Worm (Caenorhabditis elegans) whole organism, young adult: ENCODE results near the gene F46C3.6.

Experiments
- B0336.3 ChIP-seq: fragments of 200-800 bp; sonication (Bioruptor generic); IDR thresholded peaks from 2 replicates; pipeline ENCODE4 v1.3.6; 2022; ENCODE audit warnings: missing genetic modification characterization, missing compliant biosample characterization
- F10E7.11 ChIP-seq: sonication (generic microtip); optimal IDR thresholded peaks from 2 replicates; lab custom pipeline; 2017; ENCODE audit warnings: mild to moderate bottlenecking, missing genetic modification characterization, moderate library complexity, missing compliant biosample characterization
- F23B12.7 ChIP-seq: sonication (generic microtip); optimal IDR thresholded peaks from 2 replicates; lab custom pipeline; 2017; ENCODE audit warnings: missing genetic modification characterization, mild to moderate bottlenecking, missing compliant biosample characterization, antibody characterized with exemption, moderate library complexity; ENCODE audit not compliant: insufficient read depth
- F57C9.4 ChIP-seq: sonication (generic microtip); optimal IDR thresholded peaks from 2 replicates; lab custom pipeline; 2017; ENCODE audit warnings: mild to moderate bottlenecking, missing genetic modification characterization, missing compliant biosample characterization
- K12H6.12 ChIP-seq: fragments of 200-800 bp; sonication (Bioruptor generic); optimal IDR thresholded peaks from 2 replicates; lab custom pipeline; 2018; ENCODE audit warnings: mild to moderate bottlenecking, missing genetic modification characterization, missing compliant biosample characterization
- Y56A3A.18 ChIP-seq: fragments of 200-800 bp; sonication (Bioruptor generic); IDR thresholded peaks from 2 replicates; pipeline ENCODE4 v1.3.6; 2022; ENCODE audit warnings: missing genetic modification reagents, missing genetic modification characterization, missing compliant biosample characterization
- Y67H2A.10 ChIP-seq: fragments of 200-800 bp; sonication (Bioruptor generic); conservative IDR thresholded peaks from 2 replicates; pipeline ENCODE4 v1.3.6; 2022; ENCODE audit warnings: missing genetic modification reagents, missing genetic modification characterization, missing compliant biosample characterization
- ZK185.1 ChIP-seq: sonication (generic microtip); optimal IDR thresholded peaks from 2 replicates; lab custom pipeline; 2016; ENCODE audit warnings: mild to moderate bottlenecking, missing genetic modification characterization, missing compliant biosample characterization; ENCODE audit not compliant: poor library complexity, severe bottlenecking
- aptf-3 ChIP-seq: fragments of 200-800 bp; sonication (Bioruptor generic); IDR thresholded peaks from 2 replicates; pipeline ENCODE4 v1.3.6; 2022; ENCODE audit warnings: missing genetic modification characterization, missing compliant biosample characterization
- bed-1 ChIP-seq: fragments of 200-800 bp; sonication (Bioruptor generic); IDR thresholded peaks from 2 replicates; pipeline ENCODE4 v1.3.6; 2022; ENCODE audit warnings: missing genetic modification reagents, missing genetic modification characterization, missing compliant biosample characterization
- ccch-3 ChIP-seq: fragments of 200-800 bp; sonication (Bioruptor generic); optimal IDR thresholded peaks from 2 replicates; lab custom pipeline; 2018; ENCODE audit warnings: mild to moderate bottlenecking, missing genetic modification characterization, missing compliant biosample characterization
- cebp-1 ChIP-seq, 2 experiments: fragments of 200-800 bp in 1 of 2; sonication (Bioruptor generic) in 1 of 2; sonication (generic microtip) in 1 of 2; IDR thresholded peaks in 1 of 2; optimal IDR thresholded peaks in 1 of 2; 2 replicates each; pipeline versions ENCODE4 v1.3.6 to Lab custom; 2017 to 2022; ENCODE audit warnings: missing compliant biosample characterization in 2 of 2, missing genetic modification characterization in 2 of 2, mild to moderate bottlenecking in 1 of 2, missing genetic modification reagents in 1 of 2, moderate library complexity in 1 of 2
- ekl-4 ChIP-seq: fragments of 200-800 bp; sonication (Bioruptor generic); IDR thresholded peaks from 2 replicates; pipeline ENCODE4 v1.3.6; 2022; ENCODE audit warnings: missing genetic modification reagents, missing genetic modification characterization, missing compliant biosample characterization
- gei-17 ChIP-seq: fragments of 200-800 bp; sonication (Bioruptor generic); optimal IDR thresholded peaks from 2 replicates; lab custom pipeline; 2018; ENCODE audit warnings: mild to moderate bottlenecking, missing genetic modification characterization, missing compliant biosample characterization
- him-1 ChIP-seq: sonication (generic microtip); optimal IDR thresholded peaks from 2 replicates; lab custom pipeline; 2016; ENCODE audit warnings: missing genotype, missing genetic modification reagents, missing genetic modification characterization, missing compliant biosample characterization
- hlh-12 ChIP-seq: sonication (generic microtip); optimal IDR thresholded peaks from 2 replicates; lab custom pipeline; 2016; ENCODE audit warnings: missing genetic modification characterization, missing compliant biosample characterization
- hlh-26 ChIP-seq: fragments of 200-800 bp; sonication (Bioruptor generic); conservative IDR thresholded peaks from 2 replicates; pipeline ENCODE4 v1.3.6; 2022; ENCODE audit warnings: missing genetic modification reagents, missing genetic modification characterization, missing compliant biosample characterization
- hmg-1.2 ChIP-seq: fragments of 200-800 bp; sonication (Bioruptor generic); IDR thresholded peaks from 2 replicates; pipeline ENCODE4 v1.3.6; 2022; ENCODE audit warnings: missing genetic modification reagents, missing genetic modification characterization, missing compliant biosample characterization
- hsf-1 ChIP-seq: fragments of 200-800 bp; sonication (Bioruptor generic); IDR thresholded peaks from 2 replicates; pipeline ENCODE4 v1.3.6; 2022; ENCODE audit warnings: missing genetic modification reagents, missing genetic modification characterization, missing compliant biosample characterization
- lag-1 ChIP-seq: fragments of 200-800 bp; sonication (Bioruptor generic); IDR thresholded peaks from 2 replicates; pipeline ENCODE4 v1.3.6; 2022; ENCODE audit warnings: missing genetic modification reagents, missing genetic modification characterization, missing compliant biosample characterization
- let-607 ChIP-seq, 2 experiments: fragments of 200-800 bp in 1 of 2; sonication (Bioruptor generic) in 1 of 2; sonication (generic microtip) in 1 of 2; optimal IDR thresholded peaks; 2 replicates each; lab custom pipeline; 2016 to 2018; ENCODE audit warnings: mild to moderate bottlenecking in 2 of 2, missing compliant biosample characterization in 2 of 2, missing genetic modification characterization in 2 of 2, moderate library complexity in 2 of 2, missing genotype in 1 of 2
- lin-26 ChIP-seq: fragments of 200-800 bp; sonication (Bioruptor generic); IDR thresholded peaks from 2 replicates; pipeline ENCODE4 v1.3.6; 2022; ENCODE audit warnings: missing genetic modification reagents, missing genetic modification characterization, missing compliant biosample characterization
- lin-40 ChIP-seq: sonication (generic microtip); optimal IDR thresholded peaks from 2 replicates; lab custom pipeline; 2016; ENCODE audit warnings: missing genetic modification characterization, mild to moderate bottlenecking, missing compliant biosample characterization, missing genotype, missing genetic modification reagents
- madf-10 ChIP-seq: sonication (generic microtip); optimal IDR thresholded peaks from 2 replicates; lab custom pipeline; 2016; ENCODE audit warnings: mild to moderate bottlenecking, missing genetic modification characterization, missing compliant biosample characterization
- mes-4 ChIP-seq: sonication (generic microtip); optimal IDR thresholded peaks from 2 replicates; lab custom pipeline; 2016; ENCODE audit warnings: missing genotype, missing genetic modification characterization, missing compliant biosample characterization
- nfya-2 ChIP-seq: fragments of 200-800 bp; sonication (Bioruptor generic); IDR thresholded peaks from 2 replicates; pipeline ENCODE4 v1.3.6; 2022; ENCODE audit warnings: missing genetic modification reagents, missing genetic modification characterization, missing compliant biosample characterization
- nfyb-1 ChIP-seq: fragments of 200-800 bp; sonication (Bioruptor generic); IDR thresholded peaks from 2 replicates; pipeline ENCODE4 v1.3.6; 2022; ENCODE audit warnings: missing genetic modification reagents, missing genetic modification characterization, missing compliant biosample characterization
- nhr-120 ChIP-seq: fragments of 200-800 bp; sonication (Bioruptor generic); IDR thresholded peaks from 2 replicates; pipeline ENCODE4 v1.3.6; 2022; ENCODE audit warnings: missing genetic modification characterization, missing compliant biosample characterization
- nhr-27 ChIP-seq: fragments of 200-800 bp; sonication (Bioruptor generic); optimal IDR thresholded peaks from 2 replicates; lab custom pipeline; 2018; ENCODE audit warnings: mild to moderate bottlenecking, missing genetic modification characterization, moderate library complexity, missing compliant biosample characterization
- nhr-80 ChIP-seq: sonication (generic microtip); optimal IDR thresholded peaks from 2 replicates; lab custom pipeline; 2016; ENCODE audit warnings: missing genetic modification characterization, missing compliant biosample characterization
- nhr-90 ChIP-seq: sonication (generic microtip); optimal IDR thresholded peaks from 2 replicates; lab custom pipeline; 2016; ENCODE audit warnings: missing genotype, mild to moderate bottlenecking, missing genetic modification characterization, missing compliant biosample characterization
- rcor-1 ChIP-seq: fragments of 200-800 bp; sonication (Bioruptor generic); IDR thresholded peaks from 2 replicates; pipeline ENCODE4 v1.3.6; 2022; ENCODE audit warnings: missing genetic modification reagents, missing genetic modification characterization, missing compliant biosample characterization
- rec-8 ChIP-seq, 2 experiments: sonication (generic microtip); optimal IDR thresholded peaks; 2 replicates each; lab custom pipeline; 2016; ENCODE audit warnings: mild to moderate bottlenecking in 2 of 2, missing genetic modification characterization in 2 of 2, missing genetic modification reagents in 2 of 2, missing genotype in 2 of 2, missing biosample characterization in 1 of 2, missing compliant biosample characterization in 1 of 2, moderate library complexity in 1 of 2
- rpc-1 ChIP-seq, 2 experiments: fragments of 150-350 bp in 1 of 2; sonication (generic microtip) in 1 of 2; optimal IDR thresholded peaks; 2 replicates each; lab custom pipeline; 2014 to 2018; ENCODE audit warnings: missing biosample characterization in 1 of 2, missing genetic modification characterization in 1 of 2, missing genetic modification reagents in 1 of 2, missing genotype in 1 of 2
- tbp1 ChIP-seq: fragments of 200-800 bp; sonication (Bioruptor generic); optimal IDR thresholded peaks from 2 replicates; lab custom pipeline; 2018; ENCODE audit warnings: mild to moderate bottlenecking, missing genetic modification characterization, missing compliant biosample characterization
- ztf-26 ChIP-seq: sonication (generic microtip); optimal IDR thresholded peaks from 2 replicates; lab custom pipeline; 2017; ENCODE audit warnings: missing genetic modification characterization, missing compliant biosample characterization
- ztf-3 ChIP-seq: fragments of 200-800 bp; sonication (Bioruptor generic); optimal IDR thresholded peaks from 2 replicates; lab custom pipeline; 2018; ENCODE audit warnings: mild to moderate bottlenecking, missing genetic modification characterization, missing compliant biosample characterization

Gene F46C3.6

ce11 chrX:11433488-11433887 is 13.6 kb upstream of the F46C3.6 start, which contains the start of gene hum-4:
Gene hum-4, minus strand, starts transcription at chrX:11433588.
- no peak for TF ChIP-seq F23B12.7 (tag; lab: Kevin White, UChicago)
- TF ChIP-seq Y67H2A.10 = no peak
- no peak for TF ChIP-seq nfya-2 (GFP tag; lab: Robert Waterston, UW)
- no peak for TF ChIP-seq ZK185.1
- TF ChIP-seq hlh-12 = no peak
- no peak for TF ChIP-seq him-1 (tag; lab: Kevin White, UChicago)
- TF ChIP-seq nhr-90 (tag; lab: Kevin White, UChicago) = no peak
- TF ChIP-seq gei-17 = no peak

- no peak for TF ChIP-seq nhr-27 (tag; lab: Kevin White, UChicago)
- TF ChIP-seq him-1 (tag; lab: Kevin White, UChicago) = no peak
- no peak for TF ChIP-seq tbp1 (GFP tag; lab: Kevin White, UChicago)
- no peak for TF ChIP-seq Y56A3A.18 (GFP tag; lab: Robert Waterston, UW)
- no peak for TF ChIP-seq rec-8 (tag; optimal IDR thresholded peaks at IDR 0.05; lab: Kevin White, UChicago)
- TF ChIP-seq F10E7.11 = no peak
- no peak for TF ChIP-seq lin-26 (GFP tag; lab: Robert Waterston, UW)
- no peak for TF ChIP-seq ztf-26
- TF ChIP-seq hlh-26 (GFP tag; lab: Robert Waterston, UW) = no peak
- TF ChIP-seq Y67H2A.10 = no peak
- TF ChIP-seq mes-4 = no peak
- TF ChIP-seq, all 124 proteins: peak for 0
These were observed 7.7 kb upstream of the F46C3.6 start for ce11 chrX:11427550-11427949.

ce11 chrX:11426647-11427046 is 6.8 kb upstream of the F46C3.6 start:
- TF ChIP-seq rcor-1 (GFP tag; lab: Robert Waterston, UW) (no peak), nhr-80 (tag; lab: Kevin White, UChicago) (peak; percentile 11)

- TF ChIP-seq gei-17 (no peak), nhr-80 (tag; lab: Kevin White, UChicago) (peak; percentile 7)
These were observed 1.2 kb downstream of the F46C3.6 start, which contains the start of gene F46C3.2 for ce11 chrX:11418667-11419066. Gene F46C3.2, minus strand, starts transcription at chrX:11418767.

- TF ChIP-seq bed-1 (GFP tag; lab: Robert Waterston, UW) = no peak
- no peak for TF ChIP-seq lag-1 (GFP tag; lab: Robert Waterston, UW)
- TF ChIP-seq B0336.3 (GFP tag; lab: Robert Waterston, UW) = peak; percentile 44; the same call in 1 of the 2 replicates
- no peak for TF ChIP-seq ccch-3 (GFP tag; lab: Kevin White, UChicago)
- no peak for TF ChIP-seq Y56A3A.18 (GFP tag; lab: Robert Waterston, UW)
- TF ChIP-seq F57C9.4 (tag; lab: Kevin White, UChicago) = no peak
- TF ChIP-seq K12H6.12 (tag; lab: Kevin White, UChicago) = peak; percentile 24
- no peak for TF ChIP-seq ztf-3
- peak; percentile 54 for TF ChIP-seq nhr-80 (tag; lab: Kevin White, UChicago)
- peak; percentile 45 for TF ChIP-seq lin-40 (tag; lab: Kevin White, UChicago)
- TF ChIP-seq aptf-3 = no peak
- peak; percentile 4 for TF ChIP-seq madf-10 (tag; lab: Kevin White, UChicago)
- peak; percentile 62; the same call in 1 of the 2 replicates for TF ChIP-seq hmg-1.2
- no peak for TF ChIP-seq cebp-1 (GFP tag; IDR thresholded peaks at IDR 0.05; lab: Robert Waterston, UW)
- peak; percentile 73 for TF ChIP-seq cebp-1 (tag; optimal IDR thresholded peaks at IDR 0.05; lab: Kevin White, UChicago)
- peak; percentile 10; the same call in 1 of the 2 replicates for TF ChIP-seq ekl-4 (GFP tag; lab: Robert Waterston, UW)
- no peak for TF ChIP-seq ztf-26
- TF ChIP-seq nfyb-1 (GFP tag; lab: Robert Waterston, UW) = 0 out of 2 replicates have a peak, but pooled peaks have one; percentile 31
- TF ChIP-seq rpc-1 (optimal IDR thresholded peaks at IDR 0.05; lab: Kevin White, UChicago) = peak; percentile 15
- TF ChIP-seq rpc-1 (tag; optimal IDR thresholded peaks at IDR 0.05; lab: Kevin White, UChicago) = no peak
- no peak for TF ChIP-seq hlh-12
- TF ChIP-seq let-607 (tag; optimal IDR thresholded peaks at IDR 0.05; lab: Kevin White, UChicago) = peak; percentile 73 to 88
- TF ChIP-seq hsf-1 (GFP tag; lab: Robert Waterston, UW) = peak; percentile 89
- TF ChIP-seq nhr-120 (GFP tag; lab: Robert Waterston, UW) = no peak
- TF ChIP-seq, all 124 proteins: peak for 12
These were observed 4.9 kb downstream of the F46C3.6 start, which contains the start of gene pek-1 for ce11 chrX:11414837-11415550. Gene pek-1, minus strand, starts transcription at chrX:11414887.
